Worm (Caenorhabditis elegans): Measurements from ENCODE around the gene him-17.
"Not testable (repeated sequence)": the region's sequence is repeated elsewhere in the genome, so short reads cannot be mapped to it uniquely, and the experiment has no call there.

him-17 gene

ce11 chrV:13176117-13176753, at the start of gene him-17:
TSS of gene him-17 (plus strand) at chrV:13176711.
- no peak for TF ChIP-seq unc-62 (GFP tag; optimal IDR thresholded peaks at IDR 0.05)

- TF ChIP-seq unc-62 (GFP tag; optimal IDR thresholded peaks at IDR 0.05): no peak
Measured at ce11 chrV:13129895-13130294, 46.6 kb upstream of the him-17 start, which contains the start of gene eat-6. TSS of gene eat-6 (minus strand) at chrV:13129995.

ce11 chrV:13130439-13130840, 46.1 kb upstream of the him-17 start:
- TF ChIP-seq unc-62 (GFP tag; optimal IDR thresholded peaks at IDR 0.05): no peak

ce11 chrV:13131487-13131886, 45.0 kb upstream of the him-17 start:
- TF ChIP-seq unc-62 (GFP tag; optimal IDR thresholded peaks at IDR 0.05): no peak

ce11 chrV:13133380-13133779, 43.1 kb upstream of the him-17 start, which contains the start of gene B0365.9:
TSS of gene B0365.9 (minus strand) at chrV:13133565.
- no peak for TF ChIP-seq unc-62 (GFP tag; optimal IDR thresholded peaks at IDR 0.05)

- TF ChIP-seq unc-62 (GFP tag; optimal IDR thresholded peaks at IDR 0.05): not testable (repeated sequence)
Measured at ce11 chrV:13134786-13135185, 41.7 kb upstream of the him-17 start, which contains the start of gene clec-225. TSS of gene clec-225 (minus strand) at chrV:13134886.

- TF ChIP-seq unc-62 (GFP tag; optimal IDR thresholded peaks at IDR 0.05): no peak
Measured at ce11 chrV:13137955-13138354, 38.6 kb upstream of the him-17 start, which contains the start of gene clec-41. TSS of gene clec-41 (minus strand) at chrV:13138101.

- no peak for TF ChIP-seq unc-62 (GFP tag; optimal IDR thresholded peaks at IDR 0.05)
Measured at ce11 chrV:13138681-13139080, 37.8 kb upstream of the him-17 start, which contains the start of gene dhc-3. TSS of gene dhc-3 (plus strand) at chrV:13138981.

- TF ChIP-seq unc-62 (GFP tag; optimal IDR thresholded peaks at IDR 0.05): no peak
Measured at ce11 chrV:13152575-13152974, 23.9 kb upstream of the him-17 start, which contains the start of gene noca-1. TSS of gene noca-1 (plus strand) at chrV:13152919.

ce11 chrV:13154225-13154624, 22.3 kb upstream of the him-17 start:
- no peak for TF ChIP-seq unc-62 (GFP tag; optimal IDR thresholded peaks at IDR 0.05)

ce11 chrV:13157073-13157472, 19.4 kb upstream of the him-17 start:
- TF ChIP-seq unc-62 (GFP tag; optimal IDR thresholded peaks at IDR 0.05): no peak

ce11 chrV:13161052-13161451, 15.5 kb upstream of the him-17 start:
- TF ChIP-seq unc-62 (GFP tag; optimal IDR thresholded peaks at IDR 0.05): no peak

ce11 chrV:13162885-13163284, 13.6 kb upstream of the him-17 start:
- TF ChIP-seq unc-62 (GFP tag; optimal IDR thresholded peaks at IDR 0.05): no peak

ce11 chrV:13163841-13164240, 12.7 kb upstream of the him-17 start:
- no peak for TF ChIP-seq unc-62 (GFP tag; optimal IDR thresholded peaks at IDR 0.05)

ce11 chrV:13165244-13165643, 11.3 kb upstream of the him-17 start:
- TF ChIP-seq unc-62 (GFP tag; optimal IDR thresholded peaks at IDR 0.05): no peak

- TF ChIP-seq unc-62 (GFP tag; optimal IDR thresholded peaks at IDR 0.05): no peak
Measured at ce11 chrV:13166582-13166981, 9.9 kb upstream of the him-17 start.

- no peak for TF ChIP-seq unc-62 (GFP tag; optimal IDR thresholded peaks at IDR 0.05)
Measured at ce11 chrV:13170497-13170896, 6.0 kb upstream of the him-17 start.

- no peak for TF ChIP-seq unc-62 (GFP tag; optimal IDR thresholded peaks at IDR 0.05)
Measured at ce11 chrV:13173718-13174117, 2.8 kb upstream of the him-17 start.

All from whole organism, dauer.